Worm (Caenorhabditis elegans): Measurements from ENCODE around the gene cpf-2.
A peak's percentile ranks its signal among the peaks of the same experiment; 100 is the strongest.

Gene cpf-2

DNA sequence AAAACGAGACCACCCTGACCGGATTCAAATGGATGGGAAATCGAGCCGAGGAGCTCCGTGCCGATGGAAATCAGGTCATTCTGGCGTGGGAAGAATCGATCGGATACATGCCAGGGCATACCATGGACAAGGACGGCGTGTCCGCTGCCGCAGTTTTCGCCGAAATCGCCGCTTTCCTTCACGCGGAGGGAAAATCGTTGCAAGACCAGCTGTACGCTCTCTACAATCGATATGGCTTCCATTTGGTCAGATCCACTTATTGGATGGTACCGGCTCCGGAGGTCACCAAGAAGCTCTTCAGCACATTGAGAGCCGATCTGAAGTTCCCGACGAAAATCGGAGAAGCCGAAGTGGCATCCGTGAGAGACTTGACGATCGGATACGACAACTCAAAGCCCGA is 33.3 kb upstream of the cpf-2 start:
- TF ChIP-seq M03D4.4 (tag; optimal IDR thresholded peaks at IDR 0.05) (no peak), ceh-43 (GFP tag; optimal IDR thresholded peaks at IDR 0.05) (no peak), bed-3 (GFP tag; optimal IDR thresholded peaks at IDR 0.05) (no peak), ceh-39 (tag; optimal IDR thresholded peaks at IDR 0.05) (no peak), nhr-76 (tag; optimal IDR thresholded peaks at IDR 0.05) (no peak), mab-5 (tag; optimal IDR thresholded peaks at IDR 0.05) (no peak), sem-2 (GFP tag; optimal IDR thresholded peaks at IDR 0.05) (no peak)

DNA sequence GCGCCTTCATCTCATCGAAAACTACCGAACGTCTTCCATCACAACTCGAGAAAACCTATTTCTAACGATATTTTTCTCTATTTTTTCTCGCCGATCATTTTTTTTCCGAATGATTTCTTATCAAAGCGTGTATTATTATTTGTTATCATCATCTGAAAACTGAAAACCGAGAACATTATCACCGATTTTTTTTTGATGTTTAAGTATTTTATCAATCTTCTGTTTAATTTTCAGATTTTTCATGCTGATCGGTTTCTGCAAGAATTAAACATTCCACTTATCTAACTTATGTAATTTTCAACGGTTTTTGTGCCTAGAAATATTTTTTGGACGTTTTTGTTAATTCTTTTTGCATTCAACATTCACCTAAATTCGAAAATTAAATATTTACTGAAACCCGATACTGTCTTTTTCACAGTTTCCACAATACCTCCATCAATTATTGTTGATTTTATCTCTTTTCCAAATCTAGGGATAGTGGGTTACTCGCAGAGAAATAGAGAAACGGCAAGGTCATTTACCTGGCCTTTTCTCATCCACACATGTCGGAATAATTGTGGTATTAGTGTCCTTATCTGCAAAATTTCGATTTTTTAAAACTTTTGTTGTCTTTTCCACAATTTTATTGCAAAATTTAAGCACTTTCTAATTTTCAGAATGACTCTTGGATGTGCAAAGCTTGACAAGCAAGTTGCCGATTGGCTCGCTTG is 30.2 kb upstream of the cpf-2 start, which contains the start of gene pgm-2:
Gene pgm-2, plus strand, starts transcription at position 657 of the 710 bp plus-strand sequence.
- no peak for TF ChIP-seq ceh-83 (GFP tag; optimal IDR thresholded peaks at IDR 0.05)
- TF ChIP-seq unc-39 (tag; optimal IDR thresholded peaks at IDR 0.05): no peak
- TF ChIP-seq elt-1 (tag; optimal IDR thresholded peaks at IDR 0.05; ENCODE audit: borderline replicate concordance, insufficient read depth): peak; percentile 82
- TF ChIP-seq nhr-2 (tag; optimal IDR thresholded peaks at IDR 0.05): peak; percentile 35
- no peak for TF ChIP-seq unc-120 (tag; optimal IDR thresholded peaks at IDR 0.05; ENCODE audit: poor library complexity, severe bottlenecking)

DNA sequence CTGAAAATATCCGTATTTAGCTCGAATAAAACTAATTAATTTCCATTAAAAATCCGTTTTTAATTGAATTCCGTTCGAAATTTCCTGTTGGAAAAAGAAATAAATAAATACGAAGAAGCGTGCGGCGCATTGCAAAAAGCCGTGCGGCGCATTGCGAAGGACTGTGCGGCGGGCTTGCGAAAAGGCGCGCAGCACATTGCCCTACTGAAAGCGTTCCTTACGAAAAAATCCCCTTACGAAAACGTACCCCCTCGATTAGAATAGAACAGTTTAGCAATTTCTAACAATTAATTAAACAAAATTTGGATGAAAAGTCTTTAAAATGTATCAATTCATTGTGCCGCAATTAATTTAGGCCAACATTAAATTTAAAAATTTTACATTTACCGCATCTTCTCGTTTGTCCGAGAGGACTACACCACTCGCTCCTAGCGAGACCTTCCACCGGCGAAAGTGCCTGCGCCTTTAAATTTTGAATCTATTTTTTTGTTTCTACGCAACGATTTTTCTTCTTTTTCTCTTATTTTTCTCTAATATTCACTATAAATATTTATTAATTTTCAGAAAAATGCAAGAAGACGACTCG is 27.7 kb upstream of the cpf-2 start, which contains the start of gene npp-18:
Gene npp-18, plus strand, starts transcription at position 565 of the 586 bp plus-strand sequence.
- peak; percentile 13 for TF ChIP-seq pha-4 (tag; optimal IDR thresholded peaks at IDR 0.05)
- peak; percentile 16 for TF ChIP-seq mep-1 (tag; optimal IDR thresholded peaks at IDR 0.05)
- TF ChIP-seq lsy-2 (tag; optimal IDR thresholded peaks at IDR 0.05): peak; percentile 49
- peak; percentile 16 for TF ChIP-seq lin-13 (tag; optimal IDR thresholded peaks at IDR 0.05)
- TF ChIP-seq ces-1 (GFP tag; optimal IDR thresholded peaks at IDR 0.05): peak; percentile 60

DNA sequence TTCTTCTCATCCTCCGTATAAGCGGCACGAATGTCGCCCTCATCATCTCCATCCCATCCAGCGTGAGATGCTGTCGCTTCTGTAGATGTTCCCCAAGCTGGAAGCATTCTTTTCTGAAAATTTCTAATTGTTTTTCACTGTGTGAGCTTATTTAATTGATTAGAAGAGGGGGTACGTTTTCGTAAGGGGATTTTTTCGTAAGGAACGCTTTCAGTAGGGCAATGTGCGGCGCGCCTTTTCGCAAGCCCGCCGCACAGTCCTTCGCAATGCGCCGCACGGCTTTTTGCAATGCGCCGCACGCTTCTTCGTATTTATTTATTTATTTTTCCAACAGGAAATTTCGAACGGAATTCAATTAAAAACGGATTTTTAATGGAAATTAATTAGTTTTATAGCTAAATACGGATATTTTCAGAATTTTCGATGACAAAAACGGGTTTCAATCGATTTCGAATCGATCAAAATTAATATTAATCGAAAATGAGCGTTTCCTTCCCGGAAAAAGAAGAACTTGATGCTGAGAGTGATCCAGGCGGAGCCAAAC is 24.4 kb upstream of the cpf-2 start, which contains the start of gene set-25:
Gene set-25, minus strand, starts transcription at position 120 of the 544 bp plus-strand sequence.
- TF ChIP-seq M03D4.4 (tag; optimal IDR thresholded peaks at IDR 0.05) (peak; percentile 43), drap-1 (GFP tag; optimal IDR thresholded peaks at IDR 0.05) (peak; percentile 14), ceh-43 (GFP tag; optimal IDR thresholded peaks at IDR 0.05) (peak; percentile 59), mls-2 (tag; optimal IDR thresholded peaks at IDR 0.05) (peak; percentile 51), sptf-1 (tag; optimal IDR thresholded peaks at IDR 0.05) (peak; percentile 50)

DNA sequence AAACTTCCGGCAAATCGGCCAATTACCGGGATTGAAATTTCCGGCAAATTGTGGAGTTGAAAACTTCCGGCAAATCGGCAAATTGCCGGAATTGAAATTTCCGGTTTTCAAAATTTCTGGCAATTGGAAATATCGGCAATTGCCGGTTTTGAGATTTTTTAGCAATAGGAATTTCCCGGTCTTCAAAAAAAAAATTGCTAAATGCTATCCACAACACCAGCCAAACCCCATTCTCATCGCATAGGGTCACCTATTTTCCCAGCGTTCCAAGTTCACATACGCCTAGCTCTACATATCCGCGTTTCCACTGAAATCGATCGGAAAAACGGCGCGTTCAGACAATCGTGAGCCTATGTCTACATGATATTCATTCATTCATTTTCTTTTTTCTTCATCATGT is 16.7 kb upstream of the cpf-2 start, which contains the start of gene F56A8.8:
Gene F56A8.8, plus strand, starts transcription at position 301 of the 400 bp plus-strand sequence.
- TF ChIP-seq ceh-43 (GFP tag; optimal IDR thresholded peaks at IDR 0.05): no peak
- no peak for TF ChIP-seq ceh-39 (tag; optimal IDR thresholded peaks at IDR 0.05)
- TF ChIP-seq lsy-2 (tag; optimal IDR thresholded peaks at IDR 0.05): no peak
- no peak for TF ChIP-seq mep-1 (tag; optimal IDR thresholded peaks at IDR 0.05)

ce11 chrIII:13277881-13278500 is 9.3 kb upstream of the cpf-2 start:
- TF ChIP-seq zip-8 (tag; optimal IDR thresholded peaks at IDR 0.05) (peak; percentile 98), ceh-43 (GFP tag; optimal IDR thresholded peaks at IDR 0.05) (no peak)

DNA sequence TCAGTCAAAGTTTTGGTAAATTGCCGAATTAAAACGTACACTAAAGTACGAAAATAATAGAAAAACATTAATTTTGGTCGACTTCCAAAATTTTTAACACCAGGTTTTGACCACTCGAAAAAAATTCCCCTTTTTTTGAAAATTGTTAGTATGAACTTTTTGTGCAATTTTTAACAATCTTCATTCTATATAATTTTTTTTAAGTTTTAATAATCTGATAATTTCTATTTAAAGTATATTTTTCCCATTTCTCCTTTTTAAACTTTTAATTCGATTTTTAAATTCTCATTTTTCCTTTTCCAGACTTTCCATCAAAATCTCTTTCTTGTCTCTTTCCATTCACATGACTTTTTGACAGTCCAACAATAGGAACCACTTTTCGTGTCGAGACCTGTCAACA is 8.3 kb upstream of the cpf-2 start, which contains the start of gene unc-64:
Gene unc-64, plus strand, starts transcription at position 301 of the 400 bp plus-strand sequence.
- no peak for TF ChIP-seq nhr-2 (tag; optimal IDR thresholded peaks at IDR 0.05)
- no peak for TF ChIP-seq lsy-2 (tag; optimal IDR thresholded peaks at IDR 0.05)
- TF ChIP-seq sem-2 (GFP tag; optimal IDR thresholded peaks at IDR 0.05): no peak
- no peak for TF ChIP-seq cnd-1 (tag; optimal IDR thresholded peaks at IDR 0.05)

- TF ChIP-seq ceh-39 (tag; optimal IDR thresholded peaks at IDR 0.05) (no peak), drap-1 (GFP tag; optimal IDR thresholded peaks at IDR 0.05) (peak; percentile 28), elt-3 (tag; optimal IDR thresholded peaks at IDR 0.05) (no peak), sptf-1 (tag; optimal IDR thresholded peaks at IDR 0.05) (peak; percentile 64), cnd-1 (tag; optimal IDR thresholded peaks at IDR 0.05) (peak; percentile 59), lsy-2 (tag; optimal IDR thresholded peaks at IDR 0.05) (peak; percentile 1), bed-3 (GFP tag; optimal IDR thresholded peaks at IDR 0.05) (no peak), unc-120 (tag; optimal IDR thresholded peaks at IDR 0.05; ENCODE audit: poor library complexity, severe bottlenecking) (peak; percentile 37), unc-39 (tag; optimal IDR thresholded peaks at IDR 0.05) (no peak), nhr-28 (tag; optimal IDR thresholded peaks at IDR 0.05) (no peak), ham-2 (GFP tag; optimal IDR thresholded peaks at IDR 0.05) (peak; percentile 12), lin-32 (GFP tag; optimal IDR thresholded peaks at IDR 0.05) (peak; percentile 38), mls-2 (tag; optimal IDR thresholded peaks at IDR 0.05) (peak; percentile 48), pha-4 (tag; optimal IDR thresholded peaks at IDR 0.05) (peak; percentile 22), ces-1 (GFP tag; optimal IDR thresholded peaks at IDR 0.05) (peak; percentile 55), snpc-4 (tag; optimal IDR thresholded peaks at IDR 0.05) (no peak)
These were observed 7.1 kb upstream of the cpf-2 start for ce11 chrIII:13275784-13276183.
